Fruit fly (Drosophila melanogaster): ENCODE results near the gene CG42460.

Gene CG42460

dm6 chr2L:3376684-3377086 lies 11.6 kb downstream of the CG42460 start, which contains the start of the genes CG9662 and Ptpa (continued):
- TF ChIP-seq slbo (GFP tag; IDR thresholded peaks at IDR 0.05) (peak; percentile 92), CG1647 (GFP tag; optimal IDR thresholded peaks at IDR 0.05) (peak; percentile 75), Gug (GFP tag; IDR thresholded peaks at IDR 0.05) (peak; percentile 89), tna (GFP tag; IDR thresholded peaks at IDR 0.05; ENCODE audit: partially characterized antibody) (peak; percentile 70), Ravus (GFP tag; IDR thresholded peaks at IDR 0.05) (peak; percentile 61), Blimp-1 (GFP tag; optimal IDR thresholded peaks at IDR 0.05) (no peak), sens-2 (GFP tag; IDR thresholded peaks at IDR 0.05) (no peak), Nf-YC (tag; optimal IDR thresholded peaks at IDR 0.05) (no peak), Meics (GFP tag; optimal IDR thresholded peaks at IDR 0.05) (peak; percentile 69), NfI (GFP tag; optimal IDR thresholded peaks at IDR 0.05) (peak; percentile 82), sisA (GFP tag; IDR thresholded peaks at IDR 0.05) (peak; percentile 92), CG10959 (GFP tag; IDR thresholded peaks at IDR 0.05) (peak; percentile 60), CG13123 (GFP tag; optimal IDR thresholded peaks at IDR 0.05) (peak; percentile 57), NC2β (GFP tag; optimal IDR thresholded peaks at IDR 0.05) (peak; percentile 78), CG11085 (GFP tag; IDR thresholded peaks at IDR 0.05) (peak; percentile 74), hth (optimal IDR thresholded peaks at IDR 0.05) (no peak), exex (tag; optimal IDR thresholded peaks at IDR 0.05) (no peak), CG6654 (GFP tag; optimal IDR thresholded peaks at IDR 0.05) (peak; percentile 32), ara (GFP tag; IDR thresholded peaks at IDR 0.05) (no peak), en (GFP tag; optimal IDR thresholded peaks at IDR 0.05) (no peak), CG6689 (GFP tag; IDR thresholded peaks at IDR 0.05) (peak; percentile 73), Pdp1 (GFP tag; optimal IDR thresholded peaks at IDR 0.05) (peak; percentile 89 to 90), CG17802 (tag; optimal IDR thresholded peaks at IDR 0.05) (peak; percentile 94), her (GFP tag; optimal IDR thresholded peaks at IDR 0.05) (peak; percentile 71), danr (GFP tag; IDR thresholded peaks at IDR 0.05) (peak; percentile 60), CG2116 (GFP tag; optimal IDR thresholded peaks at IDR 0.05) (peak; percentile 61), ab (GFP tag; optimal IDR thresholded peaks at IDR 0.05) (peak; percentile 59), CG43689 (GFP tag; IDR thresholded peaks at IDR 0.05) (no peak), Dip3 (GFP tag; optimal IDR thresholded peaks at IDR 0.05) (peak; percentile 85), lbe (GFP tag; optimal IDR thresholded peaks at IDR 0.05) (no peak), fd3F (GFP tag; optimal IDR thresholded peaks at IDR 0.05) (peak; percentile 57), crp (GFP tag; optimal IDR thresholded peaks at IDR 0.05) (peak in 1 of 2 experiments; percentile 42), Mad (GFP tag; optimal IDR thresholded peaks at IDR 0.05) (peak; percentile 75), Lhr (GFP tag; optimal IDR thresholded peaks at IDR 0.05) (peak; percentile 78), CG32767 (GFP tag; IDR thresholded peaks at IDR 0.05) (peak; percentile 70; the same call in 1 of the 2 replicates), BEAF-32 (GFP tag; optimal IDR thresholded peaks at IDR 0.05) (peak; percentile 97), CG3407 (GFP tag; optimal IDR thresholded peaks at IDR 0.05) (peak; percentile 40), CG7839 (tag; optimal IDR thresholded peaks at IDR 0.05) (peak; percentile 78), Xbp1 (GFP tag; optimal IDR thresholded peaks at IDR 0.05) (peak; percentile 92), ap (GFP tag; IDR thresholded peaks at IDR 0.05) (peak; percentile 21; the same call in 1 of the 2 replicates), ind (GFP tag; optimal IDR thresholded peaks at IDR 0.05) (peak; percentile 87), pum (GFP tag; optimal IDR thresholded peaks at IDR 0.05) (peak; percentile 88), pnt (GFP tag; optimal IDR thresholded peaks at IDR 0.05) (peak; percentile 93), prd (optimal IDR thresholded peaks at IDR 0.05) (no peak), prd (GFP tag; IDR thresholded peaks at IDR 0.05) (peak; percentile 92), ken (GFP tag; IDR thresholded peaks at IDR 0.05) (peak; percentile 88), Stat92E (GFP tag; optimal IDR thresholded peaks at IDR 0.05) (no peak), CG30403 (GFP tag; optimal IDR thresholded peaks at IDR 0.05) (peak; percentile 91), zen2 (GFP tag; IDR thresholded peaks at IDR 0.05; ENCODE audit: partially characterized antibody) (peak; percentile 79; the same call in 2 of the 3 replicates), hbn (GFP tag; IDR thresholded peaks at IDR 0.05; ENCODE audit: partially characterized antibody) (peak; percentile 85), CG8089 (GFP tag; optimal IDR thresholded peaks at IDR 0.05) (peak; percentile 70)
